Worm (Caenorhabditis elegans) whole organism, mixed stage, embryonic: ENCODE data around the gene nop-1.

Source experiments
- M03D4.4 ChIP-seq: sonication (generic microtip); optimal IDR thresholded peaks from 2 replicates; lab custom pipeline; 2017; ENCODE audit warnings: mild to moderate bottlenecking, missing genetic modification characterization, missing compliant biosample characterization
- blmp-1 ChIP-seq: fragments of 150-350 bp; optimal IDR thresholded peaks from 2 replicates; lab custom pipeline; 2014; ENCODE audit warnings: missing biosample characterization, missing genetic modification characterization
- ces-1 ChIP-seq: fragments of 150-350 bp; optimal IDR thresholded peaks from 2 replicates; lab custom pipeline; 2014; ENCODE audit warnings: missing biosample characterization, missing genetic modification reagents, missing genetic modification characterization
- elt-1 ChIP-seq: sonication (generic microtip); optimal IDR thresholded peaks from 2 replicates; lab custom pipeline; 2017; ENCODE audit warnings: missing genetic modification characterization, mild to moderate bottlenecking, missing compliant biosample characterization, antibody characterized with exemption, moderate library complexity, borderline replicate concordance; ENCODE audit not compliant: insufficient read depth
- lin-13 ChIP-seq: fragments of 150-350 bp; optimal IDR thresholded peaks from 2 replicates; lab custom pipeline; 2014; ENCODE audit warnings: missing biosample characterization, missing genetic modification characterization
- nhr-12 ChIP-seq: fragments of 150-350 bp; optimal IDR thresholded peaks from 2 replicates; lab custom pipeline; 2014; ENCODE audit warnings: missing biosample characterization, missing genetic modification characterization
- nhr-237 ChIP-seq: fragments of 150-350 bp; optimal IDR thresholded peaks from 2 replicates; lab custom pipeline; 2014; ENCODE audit warnings: missing biosample characterization, missing genetic modification characterization
- nhr-28 ChIP-seq: fragments of 150-350 bp; optimal IDR thresholded peaks from 2 replicates; lab custom pipeline; 2014; ENCODE audit warnings: missing biosample characterization, missing genetic modification characterization
- nhr-76 ChIP-seq: sonication (generic microtip); optimal IDR thresholded peaks from 2 replicates; lab custom pipeline; 2017; ENCODE audit warnings: missing biosample characterization, missing genetic modification characterization
- pha-4 ChIP-seq: fragments of 150-350 bp; optimal IDR thresholded peaks from 2 replicates; lab custom pipeline; 2018; ENCODE audit warnings: missing biosample characterization, missing genetic modification reagents, missing genetic modification characterization
- sptf-1 ChIP-seq: sonication (generic microtip); optimal IDR thresholded peaks from 2 replicates; lab custom pipeline; 2017; ENCODE audit warnings: mild to moderate bottlenecking, missing genetic modification characterization, moderate library complexity, missing compliant biosample characterization
- unc-62 ChIP-seq: fragments of 150-350 bp; optimal IDR thresholded peaks from 2 replicates; lab custom pipeline; 2014; ENCODE audit warnings: missing biosample characterization, missing genetic modification reagents, missing genetic modification characterization
- ztf-11 ChIP-seq: fragments of 150-350 bp; optimal IDR thresholded peaks from 2 replicates; lab custom pipeline; 2014; ENCODE audit warnings: missing biosample characterization, missing genetic modification characterization

DNA sequence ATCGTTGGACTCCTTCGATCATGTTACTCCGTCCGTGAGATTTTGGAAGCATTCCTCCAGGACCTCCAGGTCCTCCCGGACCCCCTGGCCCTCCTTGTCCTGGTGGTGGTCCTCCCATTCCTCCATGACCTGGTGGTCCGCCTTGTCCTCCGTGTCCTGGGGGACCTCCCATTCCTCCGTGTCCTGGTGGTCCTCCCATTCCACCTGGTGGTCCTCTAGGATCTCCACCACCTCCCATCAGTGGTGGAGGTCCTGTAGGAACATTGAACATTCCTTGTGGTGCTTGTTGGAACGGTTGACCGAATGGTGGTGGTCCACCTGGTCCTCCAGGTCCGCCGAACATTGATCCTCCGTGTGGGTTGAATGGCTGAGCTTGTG lies 4.6 kb upstream of the nop-1 start:
- TF ChIP-seq M03D4.4 (no peak), unc-62 (GFP tag; lab: Kevin White, UChicago) (no peak), ces-1 (GFP tag; lab: Kevin White, UChicago) (no peak), ztf-11 (tag; lab: Kevin White, UChicago) (no peak), nhr-12 (tag; lab: Kevin White, UChicago) (no peak), lin-13 (tag; lab: Kevin White, UChicago) (no peak), nhr-237 (no peak), pha-4 (tag; lab: Kevin White, UChicago) (no peak), nhr-28 (tag; lab: Kevin White, UChicago) (no peak), blmp-1 (no peak), sptf-1 (tag; lab: Kevin White, UChicago) (no peak), nhr-76 (no peak), elt-1 (no peak)
